Fruit fly (Drosophila melanogaster): ENCODE results near the gene CG4998.

CG4998 gene

dm6 chr3L:16390793-16391192 lies 52.0 kb downstream of the CG4998 start (continued):
- TF ChIP-seq CG9609 (GFP tag; optimal IDR thresholded peaks at IDR 0.05): no peak
- TF ChIP-seq CG14965 (GFP tag; optimal IDR thresholded peaks at IDR 0.05; ENCODE audit: borderline replicate concordance): no peak
- no peak for TF ChIP-seq ato (GFP tag; IDR thresholded peaks at IDR 0.05; ENCODE audit: partially characterized antibody)
- TF ChIP-seq Taf1 (GFP tag; IDR thresholded peaks at IDR 0.05): no peak
- no peak for TF ChIP-seq CG3995 (GFP tag; optimal IDR thresholded peaks at IDR 0.05)
- no peak for TF ChIP-seq CG2889 (GFP tag; IDR thresholded peaks at IDR 0.05)
- no peak for TF ChIP-seq Spps (tag; optimal IDR thresholded peaks at IDR 0.05)
- no peak for TF ChIP-seq CG3847 (GFP tag; IDR thresholded peaks at IDR 0.05)
- no peak for TF ChIP-seq CG13296 (GFP tag; optimal IDR thresholded peaks at IDR 0.05)
- TF ChIP-seq her (GFP tag; optimal IDR thresholded peaks at IDR 0.05): no peak
- no peak for TF ChIP-seq CG4328 (GFP tag; optimal IDR thresholded peaks at IDR 0.05)
- TF ChIP-seq Sox100B (GFP tag; optimal IDR thresholded peaks at IDR 0.05): no peak
- no peak for TF ChIP-seq Mes4 (GFP tag; optimal IDR thresholded peaks at IDR 0.05)
- TF ChIP-seq CG9437 (GFP tag; optimal IDR thresholded peaks at IDR 0.05): no peak
- TF ChIP-seq pzg (GFP tag; optimal IDR thresholded peaks at IDR 0.05): peak; percentile 9
- no peak for TF ChIP-seq CG11085 (GFP tag; IDR thresholded peaks at IDR 0.05)
- TF ChIP-seq CG12391 (tag; optimal IDR thresholded peaks at IDR 0.05): peak; percentile 5
- no peak for TF ChIP-seq TFAM (GFP tag; optimal IDR thresholded peaks at IDR 0.05)
- no peak for TF ChIP-seq emc (GFP tag; optimal IDR thresholded peaks at IDR 0.05)
- no peak for TF ChIP-seq lmd (GFP tag; IDR thresholded peaks at IDR 0.05)
- no peak for TF ChIP-seq stc (GFP tag; IDR thresholded peaks at IDR 0.05)
- no peak for TF ChIP-seq bowl (GFP tag; IDR thresholded peaks at IDR 0.05)
- no peak for TF ChIP-seq C15 (GFP tag; IDR thresholded peaks at IDR 0.05)
- no peak for TF ChIP-seq sc (optimal IDR thresholded peaks at IDR 0.05)
- no peak for TF ChIP-seq sc (GFP tag; optimal IDR thresholded peaks at IDR 0.05)
- TF ChIP-seq CG8089 (GFP tag; optimal IDR thresholded peaks at IDR 0.05): no peak

dm6 chr3L:16391257-16391656 lies 52.5 kb downstream of the CG4998 start:
- TF ChIP-seq pan (optimal IDR thresholded peaks at IDR 0.05) (no peak), pan (GFP tag; optimal IDR thresholded peaks at IDR 0.05 in 1 of 2, IDR thresholded peaks at IDR 0.05 in 1 of 2) (peak in 1 of 2 experiments; percentile 21), H15 (GFP tag; IDR thresholded peaks at IDR 0.05) (no peak), dysf (GFP tag; IDR thresholded peaks at IDR 0.05) (0 out of 3 replicates have a peak, but pooled peaks have one; percentile 20), prd (optimal IDR thresholded peaks at IDR 0.05) (no peak), prd (GFP tag; IDR thresholded peaks at IDR 0.05) (no peak), Ets65A (GFP tag) (peak; percentile 89), chinmo (GFP tag; IDR thresholded peaks at IDR 0.05; ENCODE audit: partially characterized antibody) (0 out of 4 replicates have a peak, but pooled peaks have one; percentile 41), Med (GFP tag) (peak; percentile 28), MESR4 (GFP tag; optimal IDR thresholded peaks at IDR 0.05) (no peak), zfh1 (GFP tag; IDR thresholded peaks at IDR 0.05) (0 out of 3 replicates have a peak, but pooled peaks have one; percentile 23)

dm6 chr3L:16392203-16392800 lies 53.5 kb downstream of the CG4998 start:
- no peak for TF ChIP-seq ham (GFP tag; IDR thresholded peaks at IDR 0.05)
- peak; percentile 64 for TF ChIP-seq sd (tag; optimal IDR thresholded peaks at IDR 0.05)
- no peak for TF ChIP-seq gsb (GFP tag; IDR thresholded peaks at IDR 0.05)
- no peak for TF ChIP-seq NfI (GFP tag; optimal IDR thresholded peaks at IDR 0.05)
- TF ChIP-seq btn (GFP tag; optimal IDR thresholded peaks at IDR 0.05): no peak
- no peak for TF ChIP-seq Drgx (GFP tag; IDR thresholded peaks at IDR 0.05)
- no peak for TF ChIP-seq CG7786 (GFP tag; optimal IDR thresholded peaks at IDR 0.05)
- no peak for TF ChIP-seq ems (GFP tag; optimal IDR thresholded peaks at IDR 0.05)
- no peak for TF ChIP-seq wdn (GFP tag; IDR thresholded peaks at IDR 0.05)
- TF ChIP-seq grau (tag; optimal IDR thresholded peaks at IDR 0.05): no peak
- TF ChIP-seq tna (GFP tag; IDR thresholded peaks at IDR 0.05; ENCODE audit: partially characterized antibody): 0 out of 2 replicates have a peak, but pooled peaks have one; percentile 29
- TF ChIP-seq crol (GFP tag; IDR thresholded peaks at IDR 0.05): peak; percentile 63; the same call in 1 of the 2 replicates
- no peak for TF ChIP-seq otp (GFP tag; IDR thresholded peaks at IDR 0.05)
- TF ChIP-seq nom (GFP tag; optimal IDR thresholded peaks at IDR 0.05): no peak
- 0 out of 3 replicates have a peak, but pooled peaks have one; percentile 8 for TF ChIP-seq HLH4C (GFP tag; IDR thresholded peaks at IDR 0.05; ENCODE audit: partially characterized antibody)
